Worm (Caenorhabditis elegans) whole organism, midembryonic: ENCODE data around the gene W01H2.2.

Experiments used
- T22C8.4 ChIP-seq: fragments of 200-800 bp; sonication (Bioruptor generic); IDR thresholded peaks from 2 replicates; pipeline ENCODE4 v1.3.6; 2022; ENCODE audit warnings: missing genetic modification characterization, missing compliant biosample characterization
- cog-1 ChIP-seq: sonication (generic microtip); optimal IDR thresholded peaks from 2 replicates; lab custom pipeline; 2016; ENCODE audit warnings: missing genetic modification characterization, missing compliant biosample characterization
- flt-1 ChIP-seq: fragments of 200-800 bp; sonication (Bioruptor generic); IDR thresholded peaks from 2 replicates; pipeline ENCODE4 v1.3.6; 2022; ENCODE audit warnings: missing genetic modification characterization, missing compliant biosample characterization
- klf-2 ChIP-seq: fragments of 200-800 bp; sonication (Bioruptor generic); conservative IDR thresholded peaks from 2 replicates; pipeline ENCODE4 v1.3.6; 2022; ENCODE audit warnings: missing genetic modification reagents, missing genetic modification characterization, missing compliant biosample characterization
- med-1 ChIP-seq: sonication (generic microtip); optimal IDR thresholded peaks from 2 replicates; lab custom pipeline; 2017; ENCODE audit warnings: missing genetic modification characterization, mild to moderate bottlenecking, missing compliant biosample characterization, antibody characterized with exemption, missing genetic modification reagents; ENCODE audit not compliant: insufficient read depth
- ref-1 ChIP-seq: fragments of 200-800 bp; sonication (Bioruptor generic); conservative IDR thresholded peaks from 2 replicates; pipeline ENCODE4 v1.3.6; 2022; ENCODE audit warnings: missing genetic modification reagents, missing genetic modification characterization, missing compliant biosample characterization
- tab-1 ChIP-seq: fragments of 200-800 bp; sonication (Bioruptor generic); IDR thresholded peaks from 2 replicates; pipeline ENCODE4 v1.3.6; 2022; ENCODE audit warnings: missing genetic modification characterization, missing compliant biosample characterization
- ztf-23 ChIP-seq: fragments of 200-800 bp; sonication (Bioruptor generic); IDR thresholded peaks from 2 replicates; pipeline ENCODE4 v1.3.6; 2022; ENCODE audit warnings: missing genetic modification reagents, missing genetic modification characterization, missing compliant biosample characterization
- ztf-29 ChIP-seq: fragments of 200-800 bp; sonication (Bioruptor generic); IDR thresholded peaks from 2 replicates; pipeline ENCODE4 v1.3.6; 2022; ENCODE audit warnings: missing genetic modification reagents, missing genetic modification characterization, missing compliant biosample characterization

W01H2.2 gene

DNA sequence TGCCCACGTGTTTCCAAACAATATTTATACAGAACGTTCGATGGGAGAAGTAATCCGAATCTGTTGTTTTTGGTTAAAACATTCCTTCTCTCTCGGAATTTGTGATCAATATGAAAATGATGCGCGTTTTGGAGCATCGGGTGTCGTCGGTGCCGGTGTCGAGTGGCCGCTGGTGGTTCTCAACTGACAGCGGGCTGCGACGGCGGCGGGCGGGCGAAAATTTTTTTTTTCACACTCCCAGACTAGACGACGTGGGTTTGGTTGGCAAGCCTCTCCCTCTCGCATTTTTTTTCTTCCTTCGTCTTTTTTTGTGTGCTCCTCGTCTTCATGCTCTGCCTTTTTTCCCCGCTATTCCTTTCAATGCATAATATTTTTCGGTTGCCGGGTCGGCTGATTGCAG, at the start of gene W01H2.2:
TSS of gene W01H2.2 (minus strand) at position 285 of the 400 bp plus-strand sequence.
- TF ChIP-seq ztf-29 (GFP tag; lab: Robert Waterston, UW), result no peak
- no peak for TF ChIP-seq ref-1
- TF ChIP-seq flt-1 (GFP tag; lab: Robert Waterston, UW), result no peak
- TF ChIP-seq med-1 (GFP tag; lab: Kevin White, UChicago), result no peak
- TF ChIP-seq klf-2 (GFP tag; lab: Robert Waterston, UW), result no peak
- no peak for TF ChIP-seq ztf-23 (GFP tag; lab: Robert Waterston, UW)
- no peak for TF ChIP-seq tab-1 (GFP tag; lab: Robert Waterston, UW)

DNA sequence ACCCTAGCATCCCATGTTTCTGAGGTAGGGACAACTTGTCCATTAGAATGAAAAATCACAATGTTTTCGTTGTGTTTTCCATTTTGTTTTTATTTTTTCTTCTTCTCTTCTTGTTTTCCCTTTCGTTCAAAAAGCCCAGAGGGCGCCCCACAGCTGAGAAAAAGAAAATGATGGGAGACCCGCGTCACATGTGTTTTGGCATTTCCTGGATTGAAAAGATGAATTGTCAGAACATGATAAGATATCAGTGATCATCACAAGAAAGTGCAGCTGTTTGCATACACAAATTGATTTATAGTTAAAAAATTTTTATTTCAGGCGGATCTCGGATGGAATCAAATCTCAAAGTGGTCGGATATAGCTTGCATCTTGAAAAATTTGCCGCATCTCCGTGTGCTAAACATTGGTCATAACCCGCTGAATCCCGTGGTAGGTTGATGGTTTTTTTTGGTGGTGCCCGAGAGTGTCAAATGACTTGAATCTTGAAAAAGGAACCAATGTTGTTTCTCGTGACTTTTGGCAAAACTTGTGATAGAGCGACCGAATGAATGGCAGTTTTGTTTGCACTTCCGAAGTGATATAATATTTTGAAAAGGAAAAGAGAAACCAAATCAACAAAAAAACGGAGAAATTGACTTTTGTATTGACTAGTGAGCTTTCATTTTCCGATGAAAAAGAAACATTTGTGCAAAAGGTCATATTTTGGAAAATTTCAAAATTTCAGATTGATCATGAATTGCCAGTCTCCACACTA, 48.1 kb upstream of the W01H2.2 start:
- no peak for TF ChIP-seq med-1 (GFP tag; lab: Kevin White, UChicago)
- no peak for TF ChIP-seq ztf-29 (GFP tag; lab: Robert Waterston, UW)
- no peak for TF ChIP-seq cog-1
- no peak for TF ChIP-seq ref-1
- no peak for TF ChIP-seq T22C8.4 (GFP tag; lab: Robert Waterston, UW)
- no peak for TF ChIP-seq tab-1 (GFP tag; lab: Robert Waterston, UW)
- no peak for TF ChIP-seq klf-2 (GFP tag; lab: Robert Waterston, UW)
- no peak for TF ChIP-seq ztf-23 (GFP tag; lab: Robert Waterston, UW)
- no peak for TF ChIP-seq flt-1 (GFP tag; lab: Robert Waterston, UW)

DNA sequence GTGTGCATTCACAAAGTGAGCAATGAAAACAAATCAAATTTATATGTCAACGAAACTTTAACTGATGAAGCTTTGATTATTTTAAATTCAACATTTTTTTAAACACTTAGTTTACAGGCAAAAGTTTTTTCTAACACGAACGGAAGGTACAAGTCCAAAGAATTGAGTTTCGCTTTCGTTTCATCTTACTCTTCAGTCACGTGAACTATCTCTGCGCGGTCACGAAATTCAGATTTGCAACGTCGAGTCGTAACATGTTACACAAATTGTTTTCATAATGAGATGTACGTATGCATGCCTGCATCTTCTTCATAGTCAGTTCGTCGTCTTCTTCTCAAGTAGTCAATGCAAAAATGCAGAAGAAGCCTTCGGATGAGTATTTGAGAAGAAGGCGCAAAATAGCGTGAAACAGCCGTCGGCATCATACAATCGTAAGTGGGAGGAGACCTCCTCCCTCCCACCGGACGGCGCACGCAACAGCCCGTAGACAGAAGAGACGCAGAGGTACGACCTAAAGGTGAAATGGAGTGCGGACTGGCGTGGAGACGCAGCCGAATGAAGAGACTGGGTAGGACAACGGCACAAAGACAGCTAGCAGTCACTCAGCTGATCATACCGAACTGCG, 47.1 kb upstream of the W01H2.2 start, which contains the start of gene coel-1:
TSS of gene coel-1 (plus strand) at position 381 of the 625 bp plus-strand sequence.
- TF ChIP-seq med-1 (GFP tag; lab: Kevin White, UChicago), result no peak
- no peak for TF ChIP-seq tab-1 (GFP tag; lab: Robert Waterston, UW)
- no peak for TF ChIP-seq ztf-23 (GFP tag; lab: Robert Waterston, UW)
- TF ChIP-seq ztf-29 (GFP tag; lab: Robert Waterston, UW), result 0 out of 2 replicates have a peak, but pooled peaks have one; percentile 33
- TF ChIP-seq ref-1, result no peak
- no peak for TF ChIP-seq klf-2 (GFP tag; lab: Robert Waterston, UW)
- TF ChIP-seq T22C8.4 (GFP tag; lab: Robert Waterston, UW), result no peak
- TF ChIP-seq flt-1 (GFP tag; lab: Robert Waterston, UW), result no peak
- TF ChIP-seq cog-1, result peak; percentile 41

DNA sequence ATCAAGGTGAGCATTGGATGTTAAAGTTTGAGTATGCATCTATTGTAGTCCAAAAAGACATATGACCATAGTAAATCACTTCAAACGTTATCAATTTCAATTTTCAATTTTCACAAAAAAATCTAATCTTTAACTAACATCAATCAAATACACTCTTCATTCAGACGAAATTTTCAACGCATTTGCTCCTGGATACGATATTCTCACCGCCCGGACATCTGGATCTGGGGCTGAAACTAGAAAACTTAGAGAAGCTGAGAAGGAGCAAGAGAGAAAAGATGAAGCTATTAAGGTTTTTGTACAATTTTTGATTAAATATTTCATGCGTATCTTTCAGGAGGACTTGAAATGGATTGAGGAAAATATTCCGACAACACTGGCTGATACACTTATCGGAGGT, 45.6 kb upstream of the W01H2.2 start:
- TF ChIP-seq T22C8.4 (GFP tag; lab: Robert Waterston, UW), result no peak
- no peak for TF ChIP-seq cog-1
- no peak for TF ChIP-seq ref-1
- no peak for TF ChIP-seq ztf-29 (GFP tag; lab: Robert Waterston, UW)
- no peak for TF ChIP-seq ztf-23 (GFP tag; lab: Robert Waterston, UW)
- TF ChIP-seq tab-1 (GFP tag; lab: Robert Waterston, UW), result no peak
- TF ChIP-seq klf-2 (GFP tag; lab: Robert Waterston, UW), result no peak
- TF ChIP-seq med-1 (GFP tag; lab: Kevin White, UChicago), result no peak
- no peak for TF ChIP-seq flt-1 (GFP tag; lab: Robert Waterston, UW)

DNA sequence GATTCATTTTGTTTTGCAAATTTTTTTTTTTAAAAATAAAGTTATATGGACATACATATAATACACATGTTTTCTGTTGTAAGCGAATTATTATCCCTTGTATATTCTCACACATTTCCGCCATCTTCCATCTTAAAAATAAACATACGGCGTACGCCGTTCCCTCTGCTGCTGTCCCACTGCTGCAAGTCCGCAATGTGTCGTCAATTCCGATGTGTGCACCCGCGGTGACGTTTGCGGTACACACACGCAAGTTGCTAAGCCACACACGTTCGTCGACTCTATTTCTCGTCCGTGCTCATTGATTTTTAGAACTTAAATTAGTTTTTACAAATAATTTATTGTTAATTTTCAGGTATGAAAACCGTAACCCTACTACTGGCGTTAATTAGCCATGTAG, 42.0 kb upstream of the W01H2.2 start, which contains the start of gene C52B9.4:
TSS of gene C52B9.4 (plus strand) at position 356 of the 400 bp plus-strand sequence.
- TF ChIP-seq cog-1 (peak; percentile 17), ztf-23 (GFP tag; lab: Robert Waterston, UW) (0 out of 2 replicates have a peak, but pooled peaks have one; percentile 28), tab-1 (GFP tag; lab: Robert Waterston, UW) (no peak), flt-1 (GFP tag; lab: Robert Waterston, UW) (no peak), ztf-29 (GFP tag; lab: Robert Waterston, UW) (no peak), med-1 (GFP tag; lab: Kevin White, UChicago) (no peak), klf-2 (GFP tag; lab: Robert Waterston, UW) (no peak), T22C8.4 (GFP tag; lab: Robert Waterston, UW) (no peak), ref-1 (no peak)

DNA sequence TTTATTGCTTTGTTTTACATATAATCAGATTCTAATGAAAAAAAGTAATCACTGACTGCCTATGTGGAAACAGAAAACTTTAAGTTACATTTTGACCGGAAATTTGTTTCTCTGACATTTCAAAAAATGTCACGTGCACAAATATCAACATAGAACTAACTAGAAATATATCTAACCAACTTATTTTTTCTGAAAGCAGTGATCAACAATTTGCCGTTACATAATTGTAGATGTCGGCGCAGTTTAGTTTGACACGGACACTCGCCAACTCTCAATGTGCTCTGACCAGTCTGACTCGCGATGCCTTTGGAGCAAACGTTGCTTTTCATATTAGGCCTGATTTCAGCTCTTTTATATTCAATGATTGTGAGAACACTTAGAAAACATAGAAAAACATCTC, 38.5 kb upstream of the W01H2.2 start, which contains the start of gene srv-6:
TSS of gene srv-6 (plus strand) at position 301 of the 400 bp plus-strand sequence.
- TF ChIP-seq ztf-29 (GFP tag; lab: Robert Waterston, UW) (no peak), tab-1 (GFP tag; lab: Robert Waterston, UW) (no peak), flt-1 (GFP tag; lab: Robert Waterston, UW) (no peak), T22C8.4 (GFP tag; lab: Robert Waterston, UW) (no peak), klf-2 (GFP tag; lab: Robert Waterston, UW) (no peak), med-1 (GFP tag; lab: Kevin White, UChicago) (no peak), cog-1 (no peak)

DNA sequence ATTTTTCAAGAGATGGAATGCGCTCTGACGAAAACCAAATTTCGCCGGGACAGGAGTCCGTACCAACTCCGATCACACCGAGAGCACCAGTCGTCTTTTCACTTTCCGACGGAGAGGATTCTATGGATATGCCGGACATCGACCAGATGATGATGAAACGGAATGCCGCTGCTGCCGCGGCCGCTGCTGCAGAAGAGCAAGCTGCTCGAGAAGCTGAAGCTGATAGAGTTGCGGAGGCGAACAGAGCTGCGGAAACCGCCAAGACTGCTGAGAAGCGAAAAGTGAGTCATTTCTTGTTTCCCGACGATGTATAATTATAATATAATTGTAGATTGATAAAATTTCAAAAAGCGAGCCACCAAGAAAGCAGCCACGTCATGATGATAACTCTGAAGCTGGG, 37.1 kb upstream of the W01H2.2 start:
- no peak for TF ChIP-seq ztf-23 (GFP tag; lab: Robert Waterston, UW)
- no peak for TF ChIP-seq med-1 (GFP tag; lab: Kevin White, UChicago)
- no peak for TF ChIP-seq cog-1
- no peak for TF ChIP-seq ztf-29 (GFP tag; lab: Robert Waterston, UW)
- no peak for TF ChIP-seq flt-1 (GFP tag; lab: Robert Waterston, UW)
- no peak for TF ChIP-seq klf-2 (GFP tag; lab: Robert Waterston, UW)
- no peak for TF ChIP-seq T22C8.4 (GFP tag; lab: Robert Waterston, UW)
- no peak for TF ChIP-seq tab-1 (GFP tag; lab: Robert Waterston, UW)
- no peak for TF ChIP-seq ref-1

DNA sequence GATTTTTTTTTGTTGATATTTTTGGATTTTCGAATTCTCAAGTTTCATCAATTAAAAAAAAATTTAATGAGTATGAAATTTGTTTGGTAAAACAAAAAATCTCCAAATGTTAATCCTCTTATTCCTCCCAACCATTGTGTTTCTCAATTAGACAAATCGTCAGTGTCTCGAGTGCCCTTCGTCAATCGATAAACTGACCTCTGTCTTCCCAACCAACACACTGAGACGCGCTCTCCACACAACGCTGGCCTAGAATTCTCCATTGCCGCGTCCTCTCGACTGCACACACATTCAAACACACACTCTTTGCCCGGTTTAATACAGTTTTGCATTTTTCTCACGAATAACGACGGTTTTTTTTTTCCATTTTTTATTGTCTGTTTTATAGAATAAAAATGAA, 36.5 kb upstream of the W01H2.2 start, which contains the start of gene taf-11.1:
TSS of gene taf-11.1 (plus strand) at position 389 of the 400 bp plus-strand sequence.
- TF ChIP-seq tab-1 (GFP tag; lab: Robert Waterston, UW) (no peak), cog-1 (no peak), ztf-23 (GFP tag; lab: Robert Waterston, UW) (no peak), ztf-29 (GFP tag; lab: Robert Waterston, UW) (no peak), T22C8.4 (GFP tag; lab: Robert Waterston, UW) (peak; percentile 69; the same call in 1 of the 2 replicates), flt-1 (GFP tag; lab: Robert Waterston, UW) (no peak), med-1 (GFP tag; lab: Kevin White, UChicago) (no peak), klf-2 (GFP tag; lab: Robert Waterston, UW) (no peak)
